Worm (Caenorhabditis elegans): ENCODE data around the gene T12A7.10.
A peak's percentile ranks its signal among the peaks of the same experiment; 100 is the strongest.

The T12A7.10 gene

ce11 chrIV:11796818-11797217 lies 41.9 kb upstream of the T12A7.10 start:
- TF ChIP-seq fkh-10 (GFP tag; optimal IDR thresholded peaks at IDR 0.05) (peak; percentile 75), lin-14 (GFP tag; optimal IDR thresholded peaks at IDR 0.05) (peak; percentile 13), blmp-1 (tag; optimal IDR thresholded peaks at IDR 0.05) (no peak)

DNA sequence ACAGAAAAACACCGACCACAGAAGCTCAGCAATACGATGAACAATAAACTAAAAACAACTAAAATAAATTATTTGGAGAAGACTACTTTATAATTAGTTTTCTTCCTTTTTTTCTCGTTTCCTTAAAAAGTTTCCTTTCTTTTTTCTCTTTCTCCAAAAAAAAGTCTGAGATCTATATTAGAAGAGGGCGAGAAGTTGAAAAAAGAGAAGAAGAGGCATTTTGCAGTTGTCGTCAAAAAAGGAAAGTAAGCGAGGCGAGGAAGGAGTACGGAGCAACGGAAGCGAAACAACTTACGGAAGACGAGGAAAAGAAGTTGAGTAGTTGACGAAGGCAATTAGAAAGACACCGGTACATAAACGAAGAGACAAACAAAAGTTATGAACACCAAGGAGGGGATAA lies 41.1 kb upstream of the T12A7.10 start:
- peak; percentile 80 for TF ChIP-seq fkh-10 (GFP tag; optimal IDR thresholded peaks at IDR 0.05)
- peak; percentile 54 for TF ChIP-seq lin-14 (GFP tag; optimal IDR thresholded peaks at IDR 0.05)
- TF ChIP-seq jun-1 (tag; optimal IDR thresholded peaks at IDR 0.05), result no peak

DNA sequence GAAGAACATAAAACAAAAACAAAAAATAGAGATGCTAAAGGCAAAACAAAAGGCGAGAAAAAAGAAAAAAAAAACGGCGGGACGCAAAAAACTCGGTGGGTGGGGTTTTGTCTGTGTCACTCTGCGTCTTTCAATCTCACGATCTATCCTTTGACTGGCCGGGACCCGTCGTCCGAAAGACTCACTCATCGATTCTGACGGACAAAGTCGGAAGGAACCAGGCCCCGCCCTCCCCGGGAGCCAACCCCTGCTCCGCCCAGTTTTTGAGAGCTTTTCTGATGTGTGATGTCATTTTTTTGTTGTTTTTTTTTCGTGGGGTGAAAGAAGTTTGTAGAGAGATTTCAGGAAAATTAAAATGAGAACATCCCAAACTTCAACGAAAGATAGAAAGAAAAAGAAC lies 38.3 kb upstream of the T12A7.10 start:
- TF ChIP-seq nhr-12 (tag; optimal IDR thresholded peaks at IDR 0.05) (no peak), lsy-2 (tag; optimal IDR thresholded peaks at IDR 0.05) (peak in 1 of 2 experiments; percentile 2), ceh-90 (tag; optimal IDR thresholded peaks at IDR 0.05) (no peak), C04F5.9 (tag; optimal IDR thresholded peaks at IDR 0.05) (no peak), hpl-2 (GFP tag; optimal IDR thresholded peaks at IDR 0.05) (no peak), fkh-8 (tag; optimal IDR thresholded peaks at IDR 0.05) (peak; percentile 11), mep-1 (tag; optimal IDR thresholded peaks at IDR 0.05) (no peak), alr-1 (tag; optimal IDR thresholded peaks at IDR 0.05; ENCODE audit: borderline replicate concordance) (no peak), mdl-1 (tag; optimal IDR thresholded peaks at IDR 0.05) (no peak), xbp-1 (tag; optimal IDR thresholded peaks at IDR 0.05) (no peak), nhr-85 (tag) (no peak), efl-3 (GFP tag; optimal IDR thresholded peaks at IDR 0.05) (no peak), sup-37 (GFP tag; optimal IDR thresholded peaks at IDR 0.05) (no peak), hlh-17 (GFP tag; optimal IDR thresholded peaks at IDR 0.05; ENCODE audit: borderline replicate concordance) (no peak), ceh-63 (GFP tag; optimal IDR thresholded peaks at IDR 0.05) (no peak), unc-86 (tag; optimal IDR thresholded peaks at IDR 0.05) (peak; percentile 29), pax-3 (tag; optimal IDR thresholded peaks at IDR 0.05) (no peak), lin-35 (GFP tag; optimal IDR thresholded peaks at IDR 0.05) (no peak), hlh-4 (tag; optimal IDR thresholded peaks at IDR 0.05) (no peak), nhr-28 (tag; optimal IDR thresholded peaks at IDR 0.05) (no peak), lin-14 (GFP tag; optimal IDR thresholded peaks at IDR 0.05) (peak; percentile 83), ces-1 (GFP tag; optimal IDR thresholded peaks at IDR 0.05) (no peak), isw-1 (GFP tag; IDR thresholded peaks at IDR 0.05) (peak; percentile 11; the same call in 1 of the 2 replicates), sptf-1 (tag; optimal IDR thresholded peaks at IDR 0.05) (no peak), nhr-237 (tag; optimal IDR thresholded peaks at IDR 0.05) (no peak), dsc-1 (tag; optimal IDR thresholded peaks at IDR 0.05) (no peak), aly-2 (tag; optimal IDR thresholded peaks at IDR 0.05) (no peak), ceh-8 (GFP tag; optimal IDR thresholded peaks at IDR 0.05) (no peak), egl-27 (tag; optimal IDR thresholded peaks at IDR 0.05) (no peak), ets-5 (GFP tag; IDR thresholded peaks at IDR 0.05) (no peak), Y116A8C.19 (tag; optimal IDR thresholded peaks at IDR 0.05; ENCODE audit: borderline replicate concordance) (no peak), ceh-82 (tag; optimal IDR thresholded peaks at IDR 0.05) (peak in 1 of 3 experiments; percentile 6), mab-9 (GFP tag; IDR thresholded peaks at IDR 0.05) (no peak), swsn-7 (tag; optimal IDR thresholded peaks at IDR 0.05) (no peak), ceh-88 (GFP tag; IDR thresholded peaks at IDR 0.05) (no peak), zag-1 (tag; optimal IDR thresholded peaks at IDR 0.05) (no peak), fkh-10 (GFP tag; optimal IDR thresholded peaks at IDR 0.05) (peak; percentile 16), irx-1 (tag; optimal IDR thresholded peaks at IDR 0.05) (no peak), ama-1 (optimal IDR thresholded peaks at IDR 0.05) (no peak), jun-1 (tag; optimal IDR thresholded peaks at IDR 0.05) (no peak), lir-3 (tag; optimal IDR thresholded peaks at IDR 0.05; ENCODE audit: poor library complexity) (no peak), grh-1 (GFP tag; IDR thresholded peaks at IDR 0.05) (no peak), rnt-1 (tag; optimal IDR thresholded peaks at IDR 0.05) (no peak), nhr-47 (tag; optimal IDR thresholded peaks at IDR 0.05) (no peak), snpc-4 (tag; optimal IDR thresholded peaks at IDR 0.05) (no peak), nhr-76 (tag; optimal IDR thresholded peaks at IDR 0.05) (no peak)

Measured in whole organism, L1 larva.